Worm (Caenorhabditis elegans) whole organism, L1 larva: ENCODE measurements around the gene ral-1.

Source experiments
- C04F5.9 ChIP-seq: sonication (generic microtip); optimal IDR thresholded peaks from 2 replicates; lab custom pipeline; 2016; ENCODE audit warnings: missing genetic modification characterization, missing compliant biosample characterization
- C34B4.2 ChIP-seq: sonication (generic microtip); optimal IDR thresholded peaks from 2 replicates; lab custom pipeline; 2017; ENCODE audit warnings: mild to moderate bottlenecking, missing genetic modification characterization, missing compliant biosample characterization
- F16B12.6 ChIP-seq: fragments of 150-350 bp; optimal IDR thresholded peaks from 2 replicates; lab custom pipeline; 2014; ENCODE audit warnings: missing biosample characterization, missing genetic modification characterization
- Y116A8C.19 ChIP-seq: sonication (generic microtip); optimal IDR thresholded peaks from 2 replicates; lab custom pipeline; 2016; ENCODE audit warnings: missing compliant biosample characterization, missing genetic modification characterization, borderline replicate concordance
- alr-1 ChIP-seq: fragments of 200-800 bp; sonication (Bioruptor generic); optimal IDR thresholded peaks from 2 replicates; lab custom pipeline; 2018; ENCODE audit warnings: borderline replicate concordance, mild to moderate bottlenecking, missing genetic modification characterization, missing compliant biosample characterization
- blmp-1 ChIP-seq: fragments of 150-350 bp; optimal IDR thresholded peaks from 2 replicates; lab custom pipeline; 2014; ENCODE audit warnings: missing biosample characterization, missing genetic modification characterization
- ceh-88 ChIP-seq: fragments of 200-800 bp; sonication (Bioruptor generic); IDR thresholded peaks from 2 replicates; pipeline ENCODE4 v1.3.6; 2022; ENCODE audit warnings: missing genetic modification characterization, missing compliant biosample characterization
- ces-1 ChIP-seq: fragments of 150-350 bp; optimal IDR thresholded peaks from 2 replicates; lab custom pipeline; 2014; ENCODE audit warnings: missing biosample characterization, missing genetic modification reagents, missing genetic modification characterization
- dpl-1 ChIP-seq, 3 experiments: fragments of 150-350 bp in 2 of 3; sonication (generic microtip) in 1 of 3; optimal IDR thresholded peaks; 2 replicates each; lab custom pipeline; 2014 to 2017; ENCODE audit warnings: missing biosample characterization in 3 of 3, missing genetic modification characterization in 3 of 3, missing genetic modification reagents in 3 of 3
- efl-3 ChIP-seq: fragments of 200-800 bp; sonication (Bioruptor generic); optimal IDR thresholded peaks from 2 replicates; lab custom pipeline; 2018; ENCODE audit warnings: mild to moderate bottlenecking, missing genetic modification characterization, missing compliant biosample characterization
- egl-13 ChIP-seq: sonication (generic microtip); optimal IDR thresholded peaks from 2 replicates; lab custom pipeline; 2016; ENCODE audit warnings: missing genotype, missing genetic modification reagents, missing genetic modification characterization, missing compliant biosample characterization
- elt-3 ChIP-seq, 6 experiments: fragments of 150-350 bp in 1 of 6; sonication (generic microtip); optimal IDR thresholded peaks; 2 replicates each; lab custom pipeline; 2017 to 2018; ENCODE audit warnings: missing biosample characterization in 6 of 6, missing genetic modification characterization in 6 of 6, inconsistent platforms in 1 of 6
- ets-5 ChIP-seq: fragments of 200-800 bp; sonication (Bioruptor generic); IDR thresholded peaks from 2 replicates; pipeline ENCODE4 v1.3.6; 2022; ENCODE audit warnings: missing genetic modification characterization, missing compliant biosample characterization
- fkh-4 ChIP-seq: sonication (generic microtip); optimal IDR thresholded peaks from 2 replicates; lab custom pipeline; 2016; ENCODE audit warnings: missing compliant biosample characterization, missing genetic modification characterization, borderline replicate concordance
- fos-1 ChIP-seq: fragments of 150-350 bp; optimal IDR thresholded peaks from 2 replicates; lab custom pipeline; 2014; ENCODE audit warnings: missing biosample characterization, missing genetic modification characterization
- grh-1 ChIP-seq: fragments of 200-800 bp; sonication (Bioruptor generic); IDR thresholded peaks from 2 replicates; pipeline ENCODE4 v1.3.6; 2022; ENCODE audit warnings: missing genetic modification reagents, missing genetic modification characterization, missing compliant biosample characterization
- hlh-4 ChIP-seq: sonication (generic microtip); optimal IDR thresholded peaks from 2 replicates; lab custom pipeline; 2016; ENCODE audit warnings: mild to moderate bottlenecking, missing genetic modification characterization, missing compliant biosample characterization
- irx-1 ChIP-seq: sonication (generic microtip); optimal IDR thresholded peaks from 2 replicates; lab custom pipeline; 2016; ENCODE audit warnings: missing genetic modification characterization, missing compliant biosample characterization
- isw-1 ChIP-seq: fragments of 200-800 bp; sonication (Bioruptor generic); IDR thresholded peaks from 2 replicates; pipeline ENCODE4 v1.3.6; 2022; ENCODE audit warnings: missing genetic modification characterization, missing compliant biosample characterization
- jun-1 ChIP-seq: fragments of 150-350 bp; optimal IDR thresholded peaks from 2 replicates; lab custom pipeline; 2014; ENCODE audit warnings: missing biosample characterization, missing genetic modification reagents, missing genetic modification characterization
- lin-13 ChIP-seq: fragments of 150-350 bp; optimal IDR thresholded peaks from 2 replicates; lab custom pipeline; 2014; ENCODE audit warnings: missing biosample characterization, missing genetic modification reagents, missing genetic modification characterization
- lin-35 ChIP-seq, 2 experiments: fragments of 150-350 bp; optimal IDR thresholded peaks; 2 replicates each; lab custom pipeline; 2014; ENCODE audit warnings: missing biosample characterization in 2 of 2, missing genetic modification characterization in 2 of 2, missing genetic modification reagents in 2 of 2
- lin-39 ChIP-seq: fragments of 150-350 bp; optimal IDR thresholded peaks from 2 replicates; lab custom pipeline; 2014; ENCODE audit warnings: missing biosample characterization, missing genetic modification reagents, missing genetic modification characterization
- lir-3 ChIP-seq: sonication (generic microtip); optimal IDR thresholded peaks from 2 replicates; lab custom pipeline; 2016; ENCODE audit warnings: mild to moderate bottlenecking, missing genetic modification characterization, moderate library complexity, missing compliant biosample characterization; ENCODE audit not compliant: poor library complexity
- lsy-2 ChIP-seq, 2 experiments: fragments of 150-350 bp; optimal IDR thresholded peaks; 2 replicates each; lab custom pipeline; 2014; ENCODE audit warnings: missing biosample characterization in 2 of 2, missing genetic modification characterization in 2 of 2
- mab-9 ChIP-seq: fragments of 200-800 bp; sonication (Bioruptor generic); IDR thresholded peaks from 2 replicates; pipeline ENCODE4 v1.3.6; 2022; ENCODE audit warnings: missing genetic modification reagents, missing genetic modification characterization, missing compliant biosample characterization
- mep-1 ChIP-seq: fragments of 150-350 bp; optimal IDR thresholded peaks from 2 replicates; lab custom pipeline; 2014; ENCODE audit warnings: missing biosample characterization, missing genetic modification characterization
- nhr-11 ChIP-seq: fragments of 150-350 bp; optimal IDR thresholded peaks from 2 replicates; lab custom pipeline; 2014; ENCODE audit warnings: missing biosample characterization, missing genetic modification characterization
- nhr-20 ChIP-seq: sonication (generic microtip); optimal IDR thresholded peaks from 2 replicates; lab custom pipeline; 2016; ENCODE audit warnings: mild to moderate bottlenecking, missing genetic modification characterization, missing compliant biosample characterization
- nhr-237 ChIP-seq: fragments of 150-350 bp; optimal IDR thresholded peaks from 2 replicates; lab custom pipeline; 2014; ENCODE audit warnings: missing biosample characterization, missing genetic modification characterization
- nhr-28 ChIP-seq: fragments of 150-350 bp; optimal IDR thresholded peaks from 2 replicates; lab custom pipeline; 2014; ENCODE audit warnings: missing biosample characterization, missing genetic modification characterization
- nhr-47 ChIP-seq: sonication (generic microtip); optimal IDR thresholded peaks from 2 replicates; lab custom pipeline; 2016; ENCODE audit warnings: mild to moderate bottlenecking, missing genetic modification characterization, moderate library complexity, missing compliant biosample characterization
- nhr-71 ChIP-seq: sonication (generic microtip); optimal IDR thresholded peaks from 2 replicates; lab custom pipeline; 2016; ENCODE audit warnings: mild to moderate bottlenecking, missing genetic modification characterization, moderate library complexity, missing compliant biosample characterization
- nhr-76 ChIP-seq: sonication (generic microtip); optimal IDR thresholded peaks from 2 replicates; lab custom pipeline; 2017; ENCODE audit warnings: missing biosample characterization, missing genetic modification characterization
- nhr-77 ChIP-seq: fragments of 150-350 bp; optimal IDR thresholded peaks from 2 replicates; lab custom pipeline; 2014; ENCODE audit warnings: missing biosample characterization, missing genetic modification characterization
- nhr-84 ChIP-seq: sonication (generic microtip); optimal IDR thresholded peaks from 2 replicates; lab custom pipeline; 2017; ENCODE audit warnings: missing biosample characterization, missing genetic modification characterization
- nhr-85 ChIP-seq: sonication (generic microtip); peaks from one replicate; lab custom pipeline; 2016; ENCODE audit warnings: missing genetic modification characterization, inconsistent platforms, missing compliant biosample characterization
- nhr-90 ChIP-seq: sonication (generic microtip); optimal IDR thresholded peaks from 2 replicates; lab custom pipeline; 2016; ENCODE audit warnings: mild to moderate bottlenecking, missing genetic modification characterization, missing compliant biosample characterization; ENCODE audit not compliant: poor library complexity
- pax-3 ChIP-seq: fragments of 200-800 bp; sonication (Bioruptor generic); optimal IDR thresholded peaks from 2 replicates; lab custom pipeline; 2018; ENCODE audit warnings: mild to moderate bottlenecking, missing genetic modification characterization, moderate library complexity, missing compliant biosample characterization
- skn-1 ChIP-seq: fragments of 150-350 bp; optimal IDR thresholded peaks from 2 replicates; lab custom pipeline; 2014; ENCODE audit warnings: missing biosample characterization, missing genetic modification characterization
- sptf-1 ChIP-seq: fragments of 150-350 bp; optimal IDR thresholded peaks from 2 replicates; lab custom pipeline; 2014; ENCODE audit warnings: missing biosample characterization, missing genetic modification characterization
- sup-37 ChIP-seq: fragments of 200-800 bp; sonication (Bioruptor generic); optimal IDR thresholded peaks from 2 replicates; lab custom pipeline; 2018; ENCODE audit warnings: mild to moderate bottlenecking, missing genetic modification characterization, missing compliant biosample characterization
- swsn-7 ChIP-seq: sonication (generic microtip); optimal IDR thresholded peaks from 2 replicates; lab custom pipeline; 2016; ENCODE audit warnings: missing genetic modification characterization, missing compliant biosample characterization
- tbx-2 ChIP-seq: sonication (generic microtip); optimal IDR thresholded peaks from 2 replicates; lab custom pipeline; 2016; ENCODE audit warnings: missing genetic modification characterization, missing compliant biosample characterization
- unc-130 ChIP-seq: fragments of 150-350 bp; optimal IDR thresholded peaks from 2 replicates; lab custom pipeline; 2017; ENCODE audit warnings: missing biosample characterization, missing genetic modification characterization, inconsistent platforms
- unc-30 ChIP-seq: sonication (generic microtip); optimal IDR thresholded peaks from 2 replicates; lab custom pipeline; 2017; ENCODE audit warnings: missing biosample characterization, missing genetic modification characterization
- vab-15 ChIP-seq: sonication (generic microtip); optimal IDR thresholded peaks from 2 replicates; lab custom pipeline; 2017; ENCODE audit warnings: missing genotype, mild to moderate bottlenecking, missing genetic modification characterization, missing compliant biosample characterization
- xbp-1 ChIP-seq: sonication (generic microtip); optimal IDR thresholded peaks from 2 replicates; lab custom pipeline; 2016; ENCODE audit warnings: missing genetic modification characterization, missing compliant biosample characterization
- ztf-11 ChIP-seq, 2 experiments: sonication (generic microtip); optimal IDR thresholded peaks; 2 replicates each; lab custom pipeline; 2016 to 2017; ENCODE audit warnings: missing genetic modification characterization in 2 of 2, missing biosample characterization in 1 of 2, missing compliant biosample characterization in 1 of 2

The ral-1 gene

DNA sequence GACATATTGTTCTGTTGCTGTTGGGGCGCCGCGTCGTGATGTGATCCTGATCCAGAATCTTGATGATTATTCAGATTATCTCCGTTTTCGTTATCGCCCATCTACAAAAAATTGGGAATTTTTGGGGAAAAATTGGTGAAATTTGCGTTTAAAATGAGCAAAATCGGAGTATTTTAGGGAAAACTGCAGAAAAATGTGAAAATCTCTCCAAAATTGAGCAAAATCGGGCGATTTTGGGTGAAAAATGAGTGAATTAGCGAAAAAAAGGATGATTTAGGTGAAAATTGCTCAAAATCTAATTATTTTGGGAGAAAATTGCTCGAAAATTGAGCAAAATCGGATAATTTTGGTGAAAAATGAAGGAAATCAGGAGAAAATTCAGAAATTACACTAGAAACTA lies 10.0 kb downstream of the ral-1 start, which contains the start of gene Y53G8AR.9:
Gene Y53G8AR.9 (minus strand): TSS at position 101 of the 400 bp plus-strand sequence.
- TF ChIP-seq blmp-1 = no peak
- TF ChIP-seq C04F5.9 (tag; lab: Kevin White, UChicago) = no peak
- TF ChIP-seq tbx-2 (tag; lab: Kevin White, UChicago) = no peak
- TF ChIP-seq ces-1 (GFP tag; lab: Kevin White, UChicago) = no peak
- TF ChIP-seq C34B4.2 (tag; lab: Kevin White, UChicago) = no peak
- no peak for TF ChIP-seq xbp-1 (tag; lab: Kevin White, UChicago)
- no peak for TF ChIP-seq irx-1 (tag; lab: Kevin White, UChicago)
- no peak for TF ChIP-seq nhr-90 (tag; lab: Kevin White, UChicago)
- TF ChIP-seq nhr-20 (tag; lab: Kevin White, UChicago) = no peak
- no peak for TF ChIP-seq nhr-237
- no peak for TF ChIP-seq nhr-85
- TF ChIP-seq skn-1 (tag; lab: Kevin White, UChicago) = no peak
- no peak for TF ChIP-seq lir-3 (tag; lab: Kevin White, UChicago)
- no peak for TF ChIP-seq fkh-4 (tag; lab: Kevin White, UChicago)
- TF ChIP-seq swsn-7 (tag; lab: Kevin White, UChicago) = no peak
- no peak for TF ChIP-seq sup-37 (GFP tag; lab: Kevin White, UChicago)
- no peak for TF ChIP-seq lin-13 (GFP tag; lab: Kevin White, UChicago)
- no peak for TF ChIP-seq nhr-11 (tag; lab: Kevin White, UChicago)
- TF ChIP-seq nhr-71 = no peak
- TF ChIP-seq jun-1 (tag; lab: Kevin White, UChicago) = no peak

DNA sequence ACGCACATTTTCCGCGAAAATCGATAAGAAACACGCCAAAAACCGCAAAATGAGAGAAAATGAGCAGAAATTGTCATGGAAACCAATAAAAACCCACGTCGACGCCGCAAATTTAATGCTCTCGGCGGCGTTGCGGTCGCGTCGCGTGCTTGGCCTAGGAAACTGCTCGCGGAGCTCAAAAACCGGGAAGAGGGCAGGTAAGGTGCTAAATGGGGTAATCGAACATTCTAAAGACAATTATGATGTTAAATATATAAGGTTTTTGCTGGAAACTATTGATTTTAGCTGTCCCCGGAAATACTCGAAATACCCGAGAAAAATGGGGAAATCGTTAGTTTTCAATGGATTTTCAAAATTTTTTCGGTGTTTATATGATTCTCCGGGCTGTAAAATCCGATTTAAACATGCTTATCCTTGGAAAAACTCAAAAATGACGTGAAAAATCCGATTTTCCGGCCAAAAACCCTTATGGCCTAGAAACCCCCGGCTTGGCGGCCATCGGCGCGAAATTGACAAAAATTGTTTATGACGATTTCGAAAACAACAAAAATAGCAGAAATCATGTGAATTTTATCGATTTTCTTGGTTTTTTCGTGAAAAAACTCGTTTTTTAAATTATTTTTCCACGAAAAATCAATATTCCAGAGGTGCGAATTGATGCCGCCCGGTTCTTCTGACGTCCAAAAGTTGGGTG lies 11.4 kb downstream of the ral-1 start, which contains the start of gene phf-15:
Gene phf-15 (plus strand): TSS at position 537 of the 694 bp plus-strand sequence.
- TF ChIP-seq egl-13 (no peak), elt-3 (tag; optimal IDR thresholded peaks at IDR 0.05; lab: Kevin White, UChicago) (no peak), swsn-7 (tag; lab: Kevin White, UChicago) (no peak), lin-39 (no peak), nhr-71 (no peak), nhr-85 (peak; percentile 72), dpl-1 (GFP tag; optimal IDR thresholded peaks at IDR 0.05; lab: Kevin White, UChicago) (peak in 2 of 3 experiments; percentile 1 to 23), tbx-2 (tag; lab: Kevin White, UChicago) (peak; percentile 31), sup-37 (GFP tag; lab: Kevin White, UChicago) (no peak), mep-1 (no peak), grh-1 (GFP tag; lab: Robert Waterston, UW) (no peak), fkh-4 (tag; lab: Kevin White, UChicago) (peak; percentile 60), Y116A8C.19 (tag; lab: Kevin White, UChicago) (no peak), nhr-47 (tag; lab: Kevin White, UChicago) (no peak), nhr-28 (tag; lab: Kevin White, UChicago) (no peak), vab-15 (peak; percentile 16), nhr-84 (tag; lab: Kevin White, UChicago) (no peak), F16B12.6 (tag; lab: Kevin White, UChicago) (peak; percentile 38), lsy-2 (tag; optimal IDR thresholded peaks at IDR 0.05; lab: Kevin White, UChicago) (peak in 1 of 2 experiments; percentile 39), mab-9 (no peak), jun-1 (tag; lab: Kevin White, UChicago) (no peak), fos-1 (tag; lab: Kevin White, UChicago) (no peak), efl-3 (GFP tag; lab: Kevin White, UChicago) (no peak), ztf-11 (tag; optimal IDR thresholded peaks at IDR 0.05; lab: Kevin White, UChicago) (no peak), pax-3 (peak; percentile 27), lin-35 (GFP tag; optimal IDR thresholded peaks at IDR 0.05; lab: Kevin White, UChicago) (peak; percentile 13 to 14), ets-5 (no peak), ceh-88 (GFP tag; lab: Robert Waterston, UW) (no peak), unc-30 (tag; lab: Kevin White, UChicago) (no peak), hlh-4 (tag; lab: Kevin White, UChicago) (no peak), nhr-77 (no peak), alr-1 (tag; lab: Kevin White, UChicago) (no peak), xbp-1 (tag; lab: Kevin White, UChicago) (peak; percentile 34), nhr-76 (no peak), unc-130 (tag; lab: Kevin White, UChicago) (no peak), isw-1 (GFP tag; lab: Robert Waterston, UW) (peak; percentile 29; the same call in 1 of the 2 replicates), sptf-1 (tag; lab: Kevin White, UChicago) (no peak)
